Worm (Caenorhabditis elegans) whole organism, early embryonic: ENCODE data around the gene C35B1.4.

Experiments used
- F13C5.2 ChIP-seq: sonication (generic microtip); optimal IDR thresholded peaks from 2 replicates; lab custom pipeline; 2017; ENCODE audit warnings: mild to moderate bottlenecking, missing genetic modification characterization, inconsistent platforms, missing compliant biosample characterization
- ama-1 ChIP-seq: fragments of 150-350 bp; optimal IDR thresholded peaks from 2 replicates; lab custom pipeline; 2014
- ceh-36 ChIP-seq: sonication (generic microtip); optimal IDR thresholded peaks from 2 replicates; lab custom pipeline; 2016; ENCODE audit warnings: missing genetic modification characterization, inconsistent platforms, missing compliant biosample characterization
- ets-7 ChIP-seq: sonication (generic microtip); optimal IDR thresholded peaks from 2 replicates; lab custom pipeline; 2016; ENCODE audit warnings: missing genotype, missing genetic modification characterization, missing compliant biosample characterization
- flt-1 ChIP-seq: fragments of 200-800 bp; sonication (Bioruptor generic); IDR thresholded peaks from 2 replicates; pipeline ENCODE4 v1.3.6; 2022; ENCODE audit warnings: missing genetic modification characterization, missing compliant biosample characterization
- hmbx-1 ChIP-seq: sonication (generic microtip); optimal IDR thresholded peaks from 2 replicates; lab custom pipeline; 2016; ENCODE audit warnings: mild to moderate bottlenecking, missing genetic modification characterization, missing compliant biosample characterization
- hmg-4 ChIP-seq: fragments of 200-800 bp; sonication (Bioruptor generic); optimal IDR thresholded peaks from 2 replicates; lab custom pipeline; 2018; ENCODE audit warnings: mild to moderate bottlenecking, missing genetic modification characterization, missing compliant biosample characterization
- hnd-1 ChIP-seq: sonication (generic microtip); optimal IDR thresholded peaks from 2 replicates; lab custom pipeline; 2016; ENCODE audit warnings: missing genetic modification characterization, missing compliant biosample characterization
- pes-1 ChIP-seq: fragments of 200-800 bp; sonication (Bioruptor generic); IDR thresholded peaks from 2 replicates; pipeline ENCODE4 v1.3.6; 2022; ENCODE audit warnings: missing genetic modification reagents, missing genetic modification characterization, missing compliant biosample characterization
- tbx-11 ChIP-seq: fragments of 200-800 bp; sonication (Bioruptor generic); IDR thresholded peaks from 2 replicates; pipeline ENCODE4 v1.3.6; 2022; ENCODE audit warnings: missing genetic modification characterization, missing compliant biosample characterization
- tbx-37 ChIP-seq: fragments of 200-800 bp; sonication (Bioruptor generic); conservative IDR thresholded peaks from 2 replicates; pipeline ENCODE4 v1.3.6; 2022; ENCODE audit warnings: missing genetic modification reagents, missing genetic modification characterization, missing compliant biosample characterization
- tra-4 ChIP-seq: sonication (generic microtip); optimal IDR thresholded peaks from 2 replicates; lab custom pipeline; 2017; ENCODE audit warnings: missing genetic modification characterization, missing compliant biosample characterization

DNA sequence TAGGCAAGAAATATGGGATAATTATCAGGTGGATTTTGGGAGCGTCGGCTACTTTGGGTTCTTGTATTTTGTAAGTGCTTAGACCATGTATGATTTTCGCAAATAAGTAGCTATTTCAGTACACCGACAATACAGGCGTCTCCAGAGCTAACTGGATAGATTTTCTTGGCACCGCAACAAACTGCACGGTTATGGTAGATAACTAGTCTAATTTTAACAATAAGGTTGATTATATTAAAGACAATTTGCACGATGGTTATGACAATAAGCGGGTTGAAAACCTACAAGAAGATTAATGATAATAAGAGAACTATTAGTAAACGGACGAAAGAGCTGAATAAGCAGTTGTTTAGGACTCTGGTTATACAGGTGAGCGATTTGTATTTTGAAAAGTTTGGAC is 12.3 kb upstream of the C35B1.4 start:
- no peak for TF ChIP-seq ama-1
- TF ChIP-seq hmbx-1 (tag; lab: Kevin White, UChicago) = no peak
- TF ChIP-seq F13C5.2 (tag; lab: Kevin White, UChicago) = no peak
- no peak for TF ChIP-seq tbx-37 (GFP tag; lab: Robert Waterston, UW)
- TF ChIP-seq ets-7 (tag; lab: Kevin White, UChicago) = no peak
- TF ChIP-seq ceh-36 (tag; lab: Kevin White, UChicago) = no peak
- no peak for TF ChIP-seq hmg-4
- TF ChIP-seq tra-4 (tag; lab: Kevin White, UChicago) = no peak
- no peak for TF ChIP-seq pes-1 (GFP tag; lab: Robert Waterston, UW)
- no peak for TF ChIP-seq hnd-1
- TF ChIP-seq flt-1 (GFP tag; lab: Robert Waterston, UW) = no peak
- TF ChIP-seq tbx-11 (GFP tag; lab: Robert Waterston, UW) = no peak
